Worm (Caenorhabditis elegans) whole organism, L4/young adult: ENCODE data around the gene eff-1.

Source experiments
- W03F9.2 ChIP-seq: fragments of 150-350 bp; optimal IDR thresholded peaks from 2 replicates; lab custom pipeline; 2014; ENCODE audit warnings: missing biosample characterization, missing genetic modification characterization
- dao-5 ChIP-seq: sonication (generic microtip); optimal IDR thresholded peaks from 2 replicates; lab custom pipeline; 2016; ENCODE audit warnings: missing genotype, missing genetic modification characterization, moderate library complexity, missing compliant biosample characterization
- him-1 ChIP-seq: sonication (generic microtip); optimal IDR thresholded peaks from 2 replicates; lab custom pipeline; 2016; ENCODE audit warnings: missing genotype, missing genetic modification reagents, missing genetic modification characterization, missing compliant biosample characterization

Gene eff-1

ce11 chrII:8386897-8387296 is 40.4 kb downstream of the eff-1 start:
- TF ChIP-seq him-1 (tag; lab: Kevin White, UChicago) (no peak), W03F9.2 (no peak), dao-5 (no peak)

- TF ChIP-seq him-1 (tag; lab: Kevin White, UChicago) (no peak), W03F9.2 (no peak), dao-5 (no peak)
Observed at ce11 chrII:8388001-8388513, 41.6 kb downstream of the eff-1 start, which contains the start of gene drd-1. Gene drd-1 (plus strand): TSS chrII:8388051.

- TF ChIP-seq dao-5: no peak
- TF ChIP-seq him-1 (tag; lab: Kevin White, UChicago): no peak
- no peak for TF ChIP-seq W03F9.2
Observed at ce11 chrII:8390751-8391150, 44.3 kb downstream of the eff-1 start, which contains the start of gene F49E12.10. Gene F49E12.10 (plus strand): TSS chrII:8391051.

- TF ChIP-seq him-1 (tag; lab: Kevin White, UChicago) (no peak), dao-5 (no peak), W03F9.2 (no peak)
Observed at ce11 chrII:8392215-8392614, 45.7 kb downstream of the eff-1 start.

ce11 chrII:8394205-8394604 is 47.7 kb downstream of the eff-1 start, which contains the start of gene F49E12.8:
Gene F49E12.8 (minus strand): TSS chrII:8394305.
- no peak for TF ChIP-seq dao-5
- no peak for TF ChIP-seq W03F9.2

- no peak for TF ChIP-seq him-1 (tag; lab: Kevin White, UChicago)
- TF ChIP-seq dao-5: no peak
- no peak for TF ChIP-seq W03F9.2
Observed at ce11 chrII:8396041-8396440, 49.6 kb downstream of the eff-1 start, which contains the start of gene F49E12.7. Gene F49E12.7 (minus strand): TSS chrII:8396141.

ce11 chrII:8399064-8399463 is 52.6 kb downstream of the eff-1 start, which contains the start of gene dod-23:
Gene dod-23 (minus strand): TSS chrII:8399164.
- no peak for TF ChIP-seq W03F9.2
- no peak for TF ChIP-seq dao-5
- TF ChIP-seq him-1 (tag; lab: Kevin White, UChicago): no peak

ce11 chrII:8399997-8400396 is 53.5 kb downstream of the eff-1 start:
- TF ChIP-seq W03F9.2: no peak
- TF ChIP-seq dao-5: no peak
- TF ChIP-seq him-1 (tag; lab: Kevin White, UChicago): no peak
